Worm (Caenorhabditis elegans) whole organism, L1 larva: Measurements from ENCODE around the gene dpy-10.

Source experiments
- C04F5.9 ChIP-seq: sonication (generic microtip); optimal IDR thresholded peaks from 2 replicates; lab custom pipeline; 2016; ENCODE audit warnings: missing genetic modification characterization, missing compliant biosample characterization
- C34B4.2 ChIP-seq: sonication (generic microtip); optimal IDR thresholded peaks from 2 replicates; lab custom pipeline; 2017; ENCODE audit warnings: mild to moderate bottlenecking, missing genetic modification characterization, missing compliant biosample characterization
- Y116A8C.19 ChIP-seq: sonication (generic microtip); optimal IDR thresholded peaks from 2 replicates; lab custom pipeline; 2016; ENCODE audit warnings: missing compliant biosample characterization, missing genetic modification characterization, borderline replicate concordance
- ceh-63 ChIP-seq: fragments of 200-800 bp; sonication (Bioruptor generic); optimal IDR thresholded peaks from 2 replicates; lab custom pipeline; 2018; ENCODE audit warnings: mild to moderate bottlenecking, missing genetic modification characterization, missing compliant biosample characterization
- ceh-88 ChIP-seq: fragments of 200-800 bp; sonication (Bioruptor generic); IDR thresholded peaks from 2 replicates; pipeline ENCODE4 v1.3.6; 2022; ENCODE audit warnings: missing genetic modification characterization, missing compliant biosample characterization
- ceh-90 ChIP-seq: sonication (generic microtip); optimal IDR thresholded peaks from 2 replicates; lab custom pipeline; 2016; ENCODE audit warnings: missing genetic modification characterization, missing compliant biosample characterization
- dsc-1 ChIP-seq: sonication (generic microtip); optimal IDR thresholded peaks from 2 replicates; lab custom pipeline; 2016; ENCODE audit warnings: mild to moderate bottlenecking, missing genetic modification characterization, missing compliant biosample characterization
- efl-1 ChIP-seq, 4 experiments: fragments of 150-350 bp; optimal IDR thresholded peaks in 3 of 4; peaks in 1 of 4; 1 replicate in 1 of 4; 2 replicates in 3 of 4; lab custom pipeline; 2014; ENCODE audit warnings: missing biosample characterization in 2 of 4, missing genetic modification characterization in 2 of 4, missing genetic modification reagents in 2 of 4
- efl-3 ChIP-seq: fragments of 200-800 bp; sonication (Bioruptor generic); optimal IDR thresholded peaks from 2 replicates; lab custom pipeline; 2018; ENCODE audit warnings: mild to moderate bottlenecking, missing genetic modification characterization, missing compliant biosample characterization
- egl-27 ChIP-seq, 2 experiments: fragments of 150-350 bp in 1 of 2; sonication (generic microtip); optimal IDR thresholded peaks; 3 replicates each; lab custom pipeline; 2017 to 2018; ENCODE audit warnings: missing biosample characterization in 2 of 2, missing genetic modification characterization in 2 of 2, missing genetic modification reagents in 2 of 2
- elt-2 ChIP-seq: sonication (generic microtip); optimal IDR thresholded peaks from 2 replicates; lab custom pipeline; 2016; ENCODE audit warnings: missing genetic modification characterization, mild to moderate bottlenecking, inconsistent platforms, missing compliant biosample characterization, missing genetic modification reagents
- ets-5 ChIP-seq: fragments of 200-800 bp; sonication (Bioruptor generic); IDR thresholded peaks from 2 replicates; pipeline ENCODE4 v1.3.6; 2022; ENCODE audit warnings: missing genetic modification characterization, missing compliant biosample characterization
- fkh-10 ChIP-seq: sonication (generic microtip); optimal IDR thresholded peaks from 2 replicates; lab custom pipeline; 2017; ENCODE audit warnings: missing biosample characterization, missing genetic modification reagents, missing genetic modification characterization
- fkh-4 ChIP-seq: sonication (generic microtip); optimal IDR thresholded peaks from 2 replicates; lab custom pipeline; 2016; ENCODE audit warnings: missing compliant biosample characterization, missing genetic modification characterization, borderline replicate concordance
- grh-1 ChIP-seq: fragments of 200-800 bp; sonication (Bioruptor generic); IDR thresholded peaks from 2 replicates; pipeline ENCODE4 v1.3.6; 2022; ENCODE audit warnings: missing genetic modification reagents, missing genetic modification characterization, missing compliant biosample characterization
- hlh-17 ChIP-seq: fragments of 200-800 bp; sonication (Bioruptor generic); optimal IDR thresholded peaks from 2 replicates; lab custom pipeline; 2018; ENCODE audit warnings: missing genetic modification characterization, mild to moderate bottlenecking, missing compliant biosample characterization, moderate library complexity, borderline replicate concordance
- hpl-2 ChIP-seq: fragments of 150-350 bp; optimal IDR thresholded peaks from 2 replicates; lab custom pipeline; 2014; ENCODE audit warnings: missing biosample characterization, missing genetic modification reagents, missing genetic modification characterization
- irx-1 ChIP-seq: sonication (generic microtip); optimal IDR thresholded peaks from 2 replicates; lab custom pipeline; 2016; ENCODE audit warnings: missing genetic modification characterization, missing compliant biosample characterization
- jun-1 ChIP-seq: fragments of 150-350 bp; optimal IDR thresholded peaks from 2 replicates; lab custom pipeline; 2014; ENCODE audit warnings: missing biosample characterization, missing genetic modification reagents, missing genetic modification characterization
- lin-13 ChIP-seq: fragments of 150-350 bp; optimal IDR thresholded peaks from 2 replicates; lab custom pipeline; 2014; ENCODE audit warnings: missing biosample characterization, missing genetic modification reagents, missing genetic modification characterization
- lin-14 ChIP-seq: fragments of 200-800 bp; sonication (Bioruptor generic); optimal IDR thresholded peaks from 2 replicates; lab custom pipeline; 2018; ENCODE audit warnings: mild to moderate bottlenecking, missing genetic modification characterization, moderate library complexity, missing compliant biosample characterization
- lin-35 ChIP-seq, 2 experiments: fragments of 150-350 bp; optimal IDR thresholded peaks; 2 replicates each; lab custom pipeline; 2014; ENCODE audit warnings: missing biosample characterization in 2 of 2, missing genetic modification characterization in 2 of 2, missing genetic modification reagents in 2 of 2
- lin-39 ChIP-seq: fragments of 150-350 bp; optimal IDR thresholded peaks from 2 replicates; lab custom pipeline; 2014; ENCODE audit warnings: missing biosample characterization, missing genetic modification reagents, missing genetic modification characterization
- lir-3 ChIP-seq: sonication (generic microtip); optimal IDR thresholded peaks from 2 replicates; lab custom pipeline; 2016; ENCODE audit warnings: mild to moderate bottlenecking, missing genetic modification characterization, moderate library complexity, missing compliant biosample characterization; ENCODE audit not compliant: poor library complexity
- lsy-2 ChIP-seq, 2 experiments: fragments of 150-350 bp; optimal IDR thresholded peaks; 2 replicates each; lab custom pipeline; 2014; ENCODE audit warnings: missing biosample characterization in 2 of 2, missing genetic modification characterization in 2 of 2
- mab-9 ChIP-seq: fragments of 200-800 bp; sonication (Bioruptor generic); IDR thresholded peaks from 2 replicates; pipeline ENCODE4 v1.3.6; 2022; ENCODE audit warnings: missing genetic modification reagents, missing genetic modification characterization, missing compliant biosample characterization
- mdl-1 ChIP-seq, 2 experiments: fragments of 150-350 bp; optimal IDR thresholded peaks; 2 replicates each; lab custom pipeline; 2014 to 2017; ENCODE audit warnings: missing biosample characterization in 2 of 2, missing genetic modification characterization in 2 of 2, inconsistent platforms in 1 of 2
- nhr-12 ChIP-seq: sonication (generic microtip); optimal IDR thresholded peaks from 2 replicates; lab custom pipeline; 2017; ENCODE audit warnings: missing biosample characterization, missing genetic modification characterization
- nhr-28 ChIP-seq: fragments of 150-350 bp; optimal IDR thresholded peaks from 2 replicates; lab custom pipeline; 2014; ENCODE audit warnings: missing biosample characterization, missing genetic modification characterization
- nhr-47 ChIP-seq: sonication (generic microtip); optimal IDR thresholded peaks from 2 replicates; lab custom pipeline; 2016; ENCODE audit warnings: mild to moderate bottlenecking, missing genetic modification characterization, moderate library complexity, missing compliant biosample characterization
- nhr-71 ChIP-seq: sonication (generic microtip); optimal IDR thresholded peaks from 2 replicates; lab custom pipeline; 2016; ENCODE audit warnings: mild to moderate bottlenecking, missing genetic modification characterization, moderate library complexity, missing compliant biosample characterization
- nhr-76 ChIP-seq: sonication (generic microtip); optimal IDR thresholded peaks from 2 replicates; lab custom pipeline; 2017; ENCODE audit warnings: missing biosample characterization, missing genetic modification characterization
- nhr-85 ChIP-seq: sonication (generic microtip); peaks from one replicate; lab custom pipeline; 2016; ENCODE audit warnings: missing genetic modification characterization, inconsistent platforms, missing compliant biosample characterization
- nhr-90 ChIP-seq: sonication (generic microtip); optimal IDR thresholded peaks from 2 replicates; lab custom pipeline; 2016; ENCODE audit warnings: mild to moderate bottlenecking, missing genetic modification characterization, missing compliant biosample characterization; ENCODE audit not compliant: poor library complexity
- pag-3 ChIP-seq: sonication (generic microtip); optimal IDR thresholded peaks from 2 replicates; lab custom pipeline; 2017; ENCODE audit warnings: missing genetic modification characterization, mild to moderate bottlenecking, missing compliant biosample characterization, antibody characterized with exemption, borderline replicate concordance; ENCODE audit not compliant: insufficient read depth
- pax-3 ChIP-seq: fragments of 200-800 bp; sonication (Bioruptor generic); optimal IDR thresholded peaks from 2 replicates; lab custom pipeline; 2018; ENCODE audit warnings: mild to moderate bottlenecking, missing genetic modification characterization, moderate library complexity, missing compliant biosample characterization
- pqm-1 ChIP-seq: sonication (generic microtip); optimal IDR thresholded peaks from 3 replicates; lab custom pipeline; 2017; ENCODE audit warnings: missing biosample characterization, missing genetic modification characterization
- skn-1 ChIP-seq: fragments of 150-350 bp; optimal IDR thresholded peaks from 2 replicates; lab custom pipeline; 2014; ENCODE audit warnings: missing biosample characterization, missing genetic modification characterization
- sptf-1 ChIP-seq: fragments of 150-350 bp; optimal IDR thresholded peaks from 2 replicates; lab custom pipeline; 2014; ENCODE audit warnings: missing biosample characterization, missing genetic modification characterization
- unc-130 ChIP-seq: fragments of 150-350 bp; optimal IDR thresholded peaks from 2 replicates; lab custom pipeline; 2017; ENCODE audit warnings: missing biosample characterization, missing genetic modification characterization, inconsistent platforms
- unc-62 ChIP-seq: fragments of 150-350 bp; optimal IDR thresholded peaks from 2 replicates; lab custom pipeline; 2014; ENCODE audit warnings: missing biosample characterization, missing genetic modification reagents, missing genetic modification characterization
- unc-98 ChIP-seq: fragments of 200-800 bp; sonication (Bioruptor generic); IDR thresholded peaks from 2 replicates; pipeline ENCODE4 v1.3.6; 2022; ENCODE audit warnings: missing genetic modification characterization, missing compliant biosample characterization
- xbp-1 ChIP-seq: sonication (generic microtip); optimal IDR thresholded peaks from 2 replicates; lab custom pipeline; 2016; ENCODE audit warnings: missing genetic modification characterization, missing compliant biosample characterization
- zag-1 ChIP-seq: fragments of 150-350 bp; optimal IDR thresholded peaks from 2 replicates; lab custom pipeline; 2014; ENCODE audit warnings: missing biosample characterization, missing genetic modification characterization
- ztf-4 ChIP-seq: fragments of 150-350 bp; optimal IDR thresholded peaks from 2 replicates; lab custom pipeline; 2014; ENCODE audit warnings: missing biosample characterization, missing genetic modification characterization

dpy-10 gene

DNA sequence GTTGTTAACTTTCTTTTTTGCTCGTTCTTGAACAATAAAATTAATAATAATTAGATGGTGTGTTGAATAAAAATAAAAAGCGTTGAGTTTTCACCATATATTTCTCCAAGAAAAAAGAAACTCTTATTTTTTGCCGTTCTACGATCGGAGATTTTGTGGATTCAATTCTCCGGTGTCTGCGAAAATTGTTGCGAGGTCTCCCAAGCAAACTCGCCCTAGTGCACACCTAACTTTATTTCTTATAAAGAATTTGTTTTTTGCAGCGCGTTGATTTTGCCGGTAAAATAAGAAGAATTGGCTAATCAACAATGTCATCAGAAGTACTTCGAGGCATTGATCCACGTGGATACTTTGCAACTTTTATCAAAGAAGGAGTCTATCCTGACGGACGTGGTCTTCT, 29.4 kb upstream of the dpy-10 start, which contains the start of gene exos-8 (continued):
- TF ChIP-seq grh-1 (no peak), C04F5.9 (tag; lab: Kevin White, UChicago) (no peak), elt-2 (tag; lab: Kevin White, UChicago) (no peak), C34B4.2 (no peak), lsy-2 (tag; optimal IDR thresholded peaks at IDR 0.05; lab: Kevin White, UChicago) (peak; percentile 28 to 80), lin-35 (GFP tag; optimal IDR thresholded peaks at IDR 0.05; lab: Kevin White, UChicago) (peak; percentile 34 to 82), lir-3 (peak; percentile 75), zag-1 (tag; lab: Kevin White, UChicago) (no peak), nhr-85 (tag; lab: Kevin White, UChicago) (peak; percentile 59), mdl-1 (tag; optimal IDR thresholded peaks at IDR 0.05; lab: Kevin White, UChicago) (no peak), dsc-1 (tag; lab: Kevin White, UChicago) (peak; percentile 9), mab-9 (GFP tag; lab: Robert Waterston, UW) (no peak), irx-1 (tag; lab: Kevin White, UChicago) (no peak), efl-3 (GFP tag; lab: Kevin White, UChicago) (no peak), skn-1 (tag; lab: Kevin White, UChicago) (peak; percentile 6), nhr-76 (tag; lab: Kevin White, UChicago) (no peak), lin-14 (GFP tag; lab: Kevin White, UChicago) (peak; percentile 55), Y116A8C.19 (no peak), sptf-1 (tag; lab: Kevin White, UChicago) (no peak), pqm-1 (no peak), nhr-28 (tag; lab: Kevin White, UChicago) (no peak), nhr-47 (peak; percentile 60), nhr-90 (peak; percentile 13), ceh-90 (tag; lab: Kevin White, UChicago) (no peak), ets-5 (no peak), efl-1 (optimal IDR thresholded peaks at IDR 0.05; lab: Kevin White, UChicago) (peak; percentile 68 to 76), efl-1 (GFP tag; optimal IDR thresholded peaks at IDR 0.05 in 1 of 2; lab: Kevin White, UChicago) (peak; percentile 60 to 95), unc-130 (tag; lab: Kevin White, UChicago) (peak; percentile 11), ceh-63 (GFP tag; lab: Kevin White, UChicago) (no peak), fkh-10 (no peak), ztf-4 (tag; lab: Kevin White, UChicago) (no peak), unc-62 (no peak), pax-3 (peak; percentile 35), egl-27 (tag; optimal IDR thresholded peaks at IDR 0.05; lab: Kevin White, UChicago) (no peak), jun-1 (tag; lab: Kevin White, UChicago) (peak; percentile 13), pag-3 (no peak), ceh-88 (GFP tag; lab: Robert Waterston, UW) (no peak), lin-13 (GFP tag; lab: Kevin White, UChicago) (peak; percentile 63), hlh-17 (no peak)

DNA sequence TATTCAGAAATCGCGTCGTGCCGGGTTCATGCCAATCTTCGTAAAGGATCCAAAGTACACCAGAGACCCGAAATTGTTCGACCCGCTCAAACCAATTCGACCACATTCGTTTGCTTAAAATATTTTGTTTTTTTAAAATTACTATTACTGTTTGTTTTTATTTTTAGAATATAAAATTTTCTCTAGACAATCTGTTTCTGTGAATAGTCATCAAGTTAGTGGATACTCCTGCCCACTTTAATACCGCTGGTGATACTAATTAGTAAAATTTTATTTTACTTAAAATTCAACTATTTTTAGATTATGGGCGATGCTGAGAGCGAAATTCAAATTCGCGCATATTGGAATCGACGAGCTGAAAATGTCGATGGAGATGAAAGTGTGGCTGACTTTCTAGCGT, 24.6 kb upstream of the dpy-10 start, which contains the start of gene T14B4.1:
Gene T14B4.1, plus strand, starts transcription at position 301 of the 400 bp plus-strand sequence.
- TF ChIP-seq nhr-12 (tag; lab: Kevin White, UChicago) (no peak), nhr-71 (tag; lab: Kevin White, UChicago) (no peak), unc-98 (GFP tag; lab: Robert Waterston, UW) (no peak), ceh-90 (tag; lab: Kevin White, UChicago) (no peak), elt-2 (tag; lab: Kevin White, UChicago) (no peak), unc-62 (no peak), efl-1 (optimal IDR thresholded peaks at IDR 0.05; lab: Kevin White, UChicago) (no peak), efl-1 (GFP tag; optimal IDR thresholded peaks at IDR 0.05 in 1 of 2; lab: Kevin White, UChicago) (no peak), grh-1 (no peak), skn-1 (tag; lab: Kevin White, UChicago) (no peak), hpl-2 (GFP tag; lab: Kevin White, UChicago) (no peak), xbp-1 (tag; lab: Kevin White, UChicago) (no peak), nhr-90 (no peak), fkh-4 (no peak), efl-3 (GFP tag; lab: Kevin White, UChicago) (no peak), lin-39 (tag; lab: Kevin White, UChicago) (no peak)
